Fruit fly (Drosophila melanogaster): ENCODE data around the gene CG14546.

Gene CG14546

dm6 chr3R:25881915-25882314 lies 40.5 kb downstream of the CG14546 start, which contains the start of gene SppL (continued):
- peak; percentile 52 for TF ChIP-seq psq (GFP tag; optimal IDR thresholded peaks at IDR 0.05)
- TF ChIP-seq CG17186 (GFP tag; optimal IDR thresholded peaks at IDR 0.05), result peak; percentile 9
- TF ChIP-seq CG5245 (GFP tag; optimal IDR thresholded peaks at IDR 0.05), result no peak
- no peak for TF ChIP-seq Hr78 (GFP tag; optimal IDR thresholded peaks at IDR 0.05)

DNA sequence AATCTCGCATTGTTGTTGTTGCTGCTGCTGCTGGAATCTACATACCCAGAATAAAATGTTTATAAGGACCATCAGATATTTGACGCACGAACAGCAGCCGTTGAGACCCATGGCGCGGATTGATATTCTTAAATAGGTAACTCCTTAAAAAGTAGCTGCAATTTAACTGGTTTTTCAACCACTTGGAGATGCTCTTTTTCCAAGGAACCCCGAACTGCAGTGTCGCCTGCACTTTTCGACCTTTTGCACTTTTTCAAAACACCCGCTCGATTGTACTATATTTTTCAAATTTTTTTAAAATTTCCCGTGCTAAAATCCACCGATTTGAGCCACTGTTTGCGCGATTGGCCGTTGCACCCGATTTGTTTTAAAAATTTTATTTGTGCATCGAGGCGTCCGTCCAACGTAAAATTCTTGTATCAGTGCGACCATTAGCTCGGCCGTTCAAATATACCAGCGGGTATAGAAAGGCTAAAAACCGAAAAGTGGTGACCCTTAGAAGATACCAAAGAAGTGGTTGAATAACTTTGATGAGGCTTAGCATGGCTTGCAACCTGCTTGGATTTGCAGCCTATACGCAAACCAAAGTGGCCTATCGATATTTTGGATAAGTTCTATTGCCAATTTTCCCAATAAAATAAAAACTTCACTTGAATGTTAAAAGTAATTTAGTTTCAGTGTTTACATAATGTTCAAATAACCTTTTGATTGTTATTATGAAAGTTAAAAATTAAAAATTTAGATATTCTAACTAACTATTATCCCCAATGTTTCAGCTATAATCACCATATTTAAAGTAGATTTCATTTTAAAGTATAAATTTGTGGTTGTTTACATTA lies 41.2 kb downstream of the CG14546 start, which contains the start of gene Tsp96F:
TSS of gene Tsp96F (minus strand) at position 457 of the 839 bp plus-strand sequence.
- no peak for TF ChIP-seq CG2678 (tag; optimal IDR thresholded peaks at IDR 0.05)
- no peak for TF ChIP-seq ara (GFP tag; IDR thresholded peaks at IDR 0.05)
- TF ChIP-seq tap (tag; optimal IDR thresholded peaks at IDR 0.05), result no peak
- TF ChIP-seq kay (GFP tag; optimal IDR thresholded peaks at IDR 0.05), result no peak
- TF ChIP-seq Asciz (GFP tag; optimal IDR thresholded peaks at IDR 0.05), result no peak
- no peak for TF ChIP-seq al (GFP tag; IDR thresholded peaks at IDR 0.05)
- TF ChIP-seq CG17186 (GFP tag; optimal IDR thresholded peaks at IDR 0.05), result no peak
- TF ChIP-seq CG14860 (GFP tag; IDR thresholded peaks at IDR 0.05; ENCODE audit: partially characterized antibody), result no peak
- TF ChIP-seq CG6683 (GFP tag; optimal IDR thresholded peaks at IDR 0.05), result no peak
- TF ChIP-seq corto (GFP tag; optimal IDR thresholded peaks at IDR 0.05), result no peak
- no peak for TF ChIP-seq Vsx1 (GFP tag; optimal IDR thresholded peaks at IDR 0.05)
- TF ChIP-seq Sox102F (GFP tag; optimal IDR thresholded peaks at IDR 0.05), result no peak
- peak; percentile 82 for TF ChIP-seq Lhr (GFP tag; optimal IDR thresholded peaks at IDR 0.05)
- TF ChIP-seq twi (tag; optimal IDR thresholded peaks at IDR 0.05), result no peak
- TF ChIP-seq CG14965 (GFP tag; optimal IDR thresholded peaks at IDR 0.05; ENCODE audit: borderline replicate concordance), result no peak
- TF ChIP-seq Ssrp (tag; optimal IDR thresholded peaks at IDR 0.05), result no peak
- TF ChIP-seq Oaz (GFP tag; IDR thresholded peaks at IDR 0.05), result no peak
- no peak for TF ChIP-seq CG9215 (GFP tag; IDR thresholded peaks at IDR 0.05)
- TF ChIP-seq Mrtf (GFP tag; IDR thresholded peaks at IDR 0.05), result no peak
- no peak for TF ChIP-seq slbo (GFP tag; IDR thresholded peaks at IDR 0.05)
- no peak; the same call in 1 of the 2 replicates for TF ChIP-seq unc-4 (GFP tag; IDR thresholded peaks at IDR 0.05; ENCODE audit: partially characterized antibody)
- TF ChIP-seq CG31441 (GFP tag; IDR thresholded peaks at IDR 0.05), result no peak
- no peak for TF ChIP-seq ranshi (GFP tag; IDR thresholded peaks at IDR 0.05)
- no peak for TF ChIP-seq CG17385 (GFP tag; optimal IDR thresholded peaks at IDR 0.05)
- peak; percentile 24 for TF ChIP-seq Dad (GFP tag; optimal IDR thresholded peaks at IDR 0.05)
- TF ChIP-seq CG15073 (GFP tag; optimal IDR thresholded peaks at IDR 0.05), result no peak
- TF ChIP-seq Gug (GFP tag; IDR thresholded peaks at IDR 0.05), result no peak
- no peak for TF ChIP-seq pb (GFP tag; optimal IDR thresholded peaks at IDR 0.05)
- TF ChIP-seq CG8478 (optimal IDR thresholded peaks at IDR 0.05), result no peak
- TF ChIP-seq CG4617 (GFP tag; optimal IDR thresholded peaks at IDR 0.05; ENCODE audit: borderline replicate concordance), result peak; percentile 6
- TF ChIP-seq Xrp1 (GFP tag; IDR thresholded peaks at IDR 0.05), result peak; percentile 8; the same call in 1 of the 2 replicates
- TF ChIP-seq Camta (GFP tag; optimal IDR thresholded peaks at IDR 0.05), result no peak
- no peak for TF ChIP-seq CG11093 (GFP tag; IDR thresholded peaks at IDR 0.05)
- no peak for TF ChIP-seq D (optimal IDR thresholded peaks at IDR 0.05)
- no peak for TF ChIP-seq D (GFP tag; optimal IDR thresholded peaks at IDR 0.05)
- TF ChIP-seq dm (GFP tag; optimal IDR thresholded peaks at IDR 0.05), result no peak
- TF ChIP-seq pum (GFP tag; optimal IDR thresholded peaks at IDR 0.05), result no peak
- TF ChIP-seq aop (GFP tag; IDR thresholded peaks at IDR 0.05), result no peak
- no peak for TF ChIP-seq pan (optimal IDR thresholded peaks at IDR 0.05)
- no peak for TF ChIP-seq pan (GFP tag; optimal IDR thresholded peaks at IDR 0.05 in 1 of 2, IDR thresholded peaks at IDR 0.05 in 1 of 2)
- TF ChIP-seq CG18599 (GFP tag; optimal IDR thresholded peaks at IDR 0.05), result no peak
- no peak for TF ChIP-seq CG8089 (GFP tag; optimal IDR thresholded peaks at IDR 0.05)
- no peak for TF ChIP-seq wdn (GFP tag; IDR thresholded peaks at IDR 0.05)
- no peak for TF ChIP-seq gt (GFP tag; IDR thresholded peaks at IDR 0.05)
- TF ChIP-seq kah (GFP tag; optimal IDR thresholded peaks at IDR 0.05), result peak; percentile 40
- peak; percentile 4 for TF ChIP-seq BtbVII (GFP tag; optimal IDR thresholded peaks at IDR 0.05)

Data from whole organism, embryonic.